Fruit fly (Drosophila melanogaster) whole organism, pupa: ENCODE results near the gene CG32762.

ENCODE experiments used
- CG10348 ChIP-seq: fragments of 200-800 bp; sonication (Bioruptor generic); IDR thresholded peaks from 2 replicates; pipeline ENCODE4 v1.3.6; 2022; ENCODE audit warnings: missing biosample characterization, missing genetic modification characterization
- CG12605 ChIP-seq: fragments of 200-800 bp; sonication (Bioruptor generic); IDR thresholded peaks from 2 replicates; pipeline ENCODE4 v1.3.6; 2022; ENCODE audit warnings: missing biosample characterization, missing genetic modification characterization
- CG13204 ChIP-seq: fragments of 200-800 bp; sonication (Bioruptor generic); optimal IDR thresholded peaks from 2 replicates; lab custom pipeline; 2018; ENCODE audit warnings: missing biosample characterization, mild to moderate bottlenecking, missing genetic modification characterization, moderate library complexity
- CG14655 ChIP-seq: fragments of 200-800 bp; sonication (Bioruptor generic); optimal IDR thresholded peaks from 3 replicates; lab custom pipeline; 2017; ENCODE audit warnings: mild to moderate bottlenecking, missing biosample characterization, missing genetic modification reagents, missing genetic modification characterization
- CG15710 ChIP-seq: fragments of 200-800 bp; sonication (Bioruptor generic); optimal IDR thresholded peaks from 2 replicates; lab custom pipeline; 2018; ENCODE audit warnings: missing biosample characterization, mild to moderate bottlenecking, missing genetic modification characterization, moderate library complexity
- CG17806 ChIP-seq: fragments of 200-800 bp; sonication (Bioruptor generic); optimal IDR thresholded peaks from 2 replicates; lab custom pipeline; 2018; ENCODE audit warnings: missing biosample characterization, mild to moderate bottlenecking, missing genetic modification characterization, moderate library complexity
- CG32121 ChIP-seq: fragments of 200-800 bp; sonication (Bioruptor generic); IDR thresholded peaks from 2 replicates; pipeline ENCODE4 v1.3.6; 2022; ENCODE audit warnings: missing biosample characterization, missing genetic modification characterization
- CG34367 ChIP-seq: fragments of 200-800 bp; sonication (Bioruptor generic); optimal IDR thresholded peaks from 2 replicates; lab custom pipeline; 2018; ENCODE audit warnings: missing biosample characterization, mild to moderate bottlenecking, missing genetic modification characterization
- CG4496 ChIP-seq: fragments of 200-800 bp; sonication (Bioruptor generic); IDR thresholded peaks from 3 replicates; pipeline ENCODE4 v1.3.6; 2022; ENCODE audit warnings: missing biosample characterization, missing genetic modification characterization
- CG8159 ChIP-seq: fragments of 200-800 bp; sonication (Bioruptor generic); optimal IDR thresholded peaks from 3 replicates; lab custom pipeline; 2018; ENCODE audit warnings: missing biosample characterization, mild to moderate bottlenecking, missing genetic modification characterization, moderate library complexity
- CG8301 ChIP-seq: fragments of 200-800 bp; sonication (Bioruptor generic); optimal IDR thresholded peaks from 2 replicates; lab custom pipeline; 2018; ENCODE audit warnings: missing biosample characterization, mild to moderate bottlenecking, missing genetic modification characterization
- CG9948 ChIP-seq: fragments of 200-800 bp; sonication (Bioruptor generic); optimal IDR thresholded peaks from 2 replicates; lab custom pipeline; 2018; ENCODE audit warnings: missing biosample characterization, mild to moderate bottlenecking, missing genetic modification characterization, moderate library complexity
- D1 ChIP-seq: fragments of 200-800 bp; sonication (Bioruptor generic); optimal IDR thresholded peaks from 2 replicates; lab custom pipeline; 2018; ENCODE audit warnings: missing biosample characterization, mild to moderate bottlenecking, missing genetic modification characterization, moderate library complexity
- EcR ChIP-seq: fragments of 200-800 bp; sonication (Bioruptor generic); optimal IDR thresholded peaks from 3 replicates; lab custom pipeline; 2019; ENCODE audit warnings: missing biosample characterization, missing genetic modification characterization, mild to moderate bottlenecking, moderate library complexity, missing genetic modification reagents
- Ets98B ChIP-seq: fragments of 200-800 bp; sonication (Bioruptor generic); IDR thresholded peaks from 2 replicates; pipeline ENCODE4 v1.3.6; 2022; ENCODE audit warnings: missing biosample characterization, missing genetic modification characterization
- Pif1A ChIP-seq: fragments of 200-800 bp; sonication (Bioruptor generic); optimal IDR thresholded peaks from 3 replicates; lab custom pipeline; 2016; ENCODE audit warnings: missing biosample characterization, missing genetic modification characterization
- Pif1B ChIP-seq: fragments of 200-800 bp; sonication (Bioruptor generic); optimal IDR thresholded peaks from 3 replicates; lab custom pipeline; 2016; ENCODE audit warnings: missing biosample characterization, missing genetic modification characterization
- Snoo ChIP-seq: fragments of 200-800 bp; sonication (Bioruptor generic); optimal IDR thresholded peaks from 3 replicates; lab custom pipeline; 2017; ENCODE audit warnings: missing biosample characterization, mild to moderate bottlenecking, missing genetic modification characterization, inconsistent platforms
- fd96Ca ChIP-seq: fragments of 200-800 bp; sonication (Bioruptor generic); IDR thresholded peaks from 3 replicates; pipeline ENCODE4 v1.3.6; 2022; ENCODE audit warnings: missing biosample characterization, missing genetic modification characterization
- gl ChIP-seq: fragments of 200-800 bp; sonication (Bioruptor generic); optimal IDR thresholded peaks from 2 replicates; lab custom pipeline; 2018; ENCODE audit warnings: missing biosample characterization, mild to moderate bottlenecking, missing genetic modification characterization
- rn ChIP-seq: fragments of 200-800 bp; sonication (Bioruptor generic); IDR thresholded peaks from 2 replicates; pipeline ENCODE4 v1.3.6; 2022; ENCODE audit warnings: missing biosample characterization, missing genetic modification characterization

CG32762 gene

dm6 chrX:5515151-5515550 lies 14.1 kb upstream of the CG32762 start:
- TF ChIP-seq CG8301 (tag; lab: Kevin White, UChicago): no peak
- TF ChIP-seq EcR (GFP tag; lab: Kevin White, UChicago): no peak
- TF ChIP-seq CG12605: no peak
- no peak for TF ChIP-seq CG34367
- no peak for TF ChIP-seq D1
- TF ChIP-seq CG13204 (GFP tag; lab: Kevin White, UChicago): no peak
- no peak for TF ChIP-seq CG32121 (GFP tag; lab: Robert Waterston, UW)
- TF ChIP-seq Snoo (tag; lab: Kevin White, UChicago): no peak

DNA sequence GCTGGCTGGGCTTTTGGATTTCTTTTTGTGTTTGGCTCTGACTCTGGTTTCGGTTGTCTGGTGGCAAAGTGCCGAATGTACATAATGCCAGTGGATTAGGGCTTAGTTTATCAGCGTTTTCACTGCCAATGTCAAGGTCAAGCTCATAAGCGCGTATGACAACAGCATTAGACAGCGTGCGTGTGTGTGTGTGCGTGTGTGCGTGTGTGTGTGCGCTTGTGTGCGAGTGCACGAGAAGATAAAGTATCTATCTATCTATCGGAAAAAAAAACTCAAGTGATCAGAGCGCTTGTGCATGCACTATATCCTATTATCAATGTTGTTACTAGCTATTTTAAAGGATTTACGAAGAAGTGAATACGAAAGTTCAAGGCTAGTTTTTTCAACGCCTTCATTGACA lies 10.1 kb upstream of the CG32762 start:
- TF ChIP-seq D1: no peak
- no peak for TF ChIP-seq Ets98B (GFP tag; lab: Robert Waterston, UW)
- no peak for TF ChIP-seq CG14655 (GFP tag; lab: Kevin White, UChicago)
- TF ChIP-seq CG10348 (GFP tag; lab: Robert Waterston, UW): no peak
- TF ChIP-seq CG8159 (tag; lab: Kevin White, UChicago): no peak
- TF ChIP-seq CG9948 (tag; lab: Kevin White, UChicago): no peak
- no peak for TF ChIP-seq EcR (GFP tag; lab: Kevin White, UChicago)

- no peak for TF ChIP-seq rn (GFP tag; lab: Robert Waterston, UW)
- no peak for TF ChIP-seq CG17806
- no peak for TF ChIP-seq D1
- no peak for TF ChIP-seq CG34367
- TF ChIP-seq CG32121 (GFP tag; lab: Robert Waterston, UW): 0 out of 2 replicates have a peak, but pooled peaks have one; percentile 28
- TF ChIP-seq Snoo (tag; lab: Kevin White, UChicago): no peak
- no peak for TF ChIP-seq Pif1B (GFP tag; lab: Kevin White, UChicago)
- no peak for TF ChIP-seq Ets98B (GFP tag; lab: Robert Waterston, UW)
- peak; percentile 1 for TF ChIP-seq CG14655 (GFP tag; lab: Kevin White, UChicago)
- no peak for TF ChIP-seq CG13204 (GFP tag; lab: Kevin White, UChicago)
- no peak for TF ChIP-seq CG8159 (tag; lab: Kevin White, UChicago)
- no peak for TF ChIP-seq gl (tag; lab: Kevin White, UChicago)
- peak; percentile 47; the same call in 1 of the 3 replicates for TF ChIP-seq CG4496 (GFP tag; lab: Robert Waterston, UW)
- TF ChIP-seq fd96Ca (GFP tag; lab: Robert Waterston, UW): peak; percentile 48; the same call in 1 of the 3 replicates
- no peak for TF ChIP-seq CG9948 (tag; lab: Kevin White, UChicago)
- TF ChIP-seq Pif1A (GFP tag; lab: Kevin White, UChicago): no peak
- TF ChIP-seq CG12605: no peak
Observed at dm6 chrX:5503916-5504315, 2.9 kb upstream of the CG32762 start.

dm6 chrX:5496727-5497126 lies 4.3 kb downstream of the CG32762 start:
- TF ChIP-seq Pif1A (GFP tag; lab: Kevin White, UChicago): no peak

DNA sequence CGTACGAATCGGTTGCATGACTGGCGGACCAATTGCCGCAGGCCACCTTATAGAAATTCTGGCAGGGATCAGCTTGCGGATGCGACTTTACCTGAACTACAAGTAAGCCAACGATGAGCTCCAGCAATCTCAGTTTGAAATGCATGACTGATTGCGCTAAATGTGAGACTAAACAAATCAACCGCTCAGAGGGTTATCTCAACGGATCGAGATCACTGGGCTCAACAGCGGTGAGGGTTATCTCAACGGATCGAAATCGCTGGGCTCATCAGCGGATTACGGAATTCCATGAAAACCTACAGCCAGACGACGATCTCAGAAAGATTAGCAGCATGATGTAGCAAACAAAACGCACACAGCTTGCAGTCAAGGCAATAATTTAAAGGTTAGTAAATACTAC lies 5.1 kb downstream of the CG32762 start, which contains the start of gene frma:
Gene frma, minus strand, starts transcription at position 152 of the 400 bp plus-strand sequence.
- TF ChIP-seq rn (GFP tag; lab: Robert Waterston, UW) (no peak), CG4496 (GFP tag; lab: Robert Waterston, UW) (no peak), CG13204 (GFP tag; lab: Kevin White, UChicago) (no peak), CG17806 (no peak), CG14655 (GFP tag; lab: Kevin White, UChicago) (no peak), EcR (GFP tag; lab: Kevin White, UChicago) (no peak), CG9948 (tag; lab: Kevin White, UChicago) (no peak), CG10348 (GFP tag; lab: Robert Waterston, UW) (no peak), Snoo (tag; lab: Kevin White, UChicago) (no peak), CG8159 (tag; lab: Kevin White, UChicago) (no peak), fd96Ca (GFP tag; lab: Robert Waterston, UW) (no peak), CG34367 (no peak), CG15710 (tag; lab: Kevin White, UChicago) (no peak), Pif1A (GFP tag; lab: Kevin White, UChicago) (no peak), CG8301 (tag; lab: Kevin White, UChicago) (no peak)

DNA sequence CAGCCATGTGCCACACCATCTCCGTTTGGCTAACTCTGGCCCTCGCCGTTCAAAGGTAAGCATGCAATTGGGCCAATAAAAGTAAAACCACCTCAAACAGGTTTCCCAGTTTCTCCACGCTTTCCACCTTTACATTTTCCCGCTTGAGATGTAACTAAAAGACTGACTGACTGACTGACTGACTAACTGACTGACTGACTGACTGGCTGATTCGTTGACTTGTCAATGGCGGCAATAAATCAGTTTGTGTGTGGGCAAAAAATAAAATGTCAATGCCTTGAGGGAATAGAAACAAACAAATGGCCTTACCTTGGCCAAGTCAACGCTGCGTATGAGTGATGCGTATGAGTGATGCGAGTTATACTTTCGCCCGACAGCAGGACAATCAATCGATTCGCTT lies 13.6 kb downstream of the CG32762 start:
- TF ChIP-seq rn (GFP tag; lab: Robert Waterston, UW): no peak
- no peak for TF ChIP-seq gl (tag; lab: Kevin White, UChicago)
- no peak for TF ChIP-seq EcR (GFP tag; lab: Kevin White, UChicago)
- no peak for TF ChIP-seq fd96Ca (GFP tag; lab: Robert Waterston, UW)
- TF ChIP-seq CG8159 (tag; lab: Kevin White, UChicago): no peak
- TF ChIP-seq CG4496 (GFP tag; lab: Robert Waterston, UW): no peak
- TF ChIP-seq Pif1B (GFP tag; lab: Kevin White, UChicago): no peak

DNA sequence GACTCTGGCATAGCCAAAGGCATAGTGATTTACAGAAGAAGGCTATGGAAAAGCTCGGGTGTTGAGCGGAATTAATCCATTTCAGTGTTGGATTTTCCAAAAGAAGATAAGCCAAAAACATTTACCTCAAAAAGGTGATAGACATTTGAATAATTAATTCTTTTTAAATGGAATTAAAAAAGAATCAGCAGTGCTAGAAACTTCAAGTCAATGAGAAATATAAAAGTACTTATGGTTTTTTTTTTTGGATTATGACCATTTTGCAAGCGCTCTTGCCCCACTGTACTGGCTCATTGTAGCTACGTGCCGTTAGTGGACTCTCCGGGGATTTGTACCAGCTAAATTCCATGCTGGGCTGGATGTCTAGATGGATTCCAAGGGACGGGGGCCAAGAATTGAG lies 15.1 kb downstream of the CG32762 start:
- TF ChIP-seq EcR (GFP tag; lab: Kevin White, UChicago) (no peak), CG4496 (GFP tag; lab: Robert Waterston, UW) (no peak), CG17806 (no peak), Snoo (tag; lab: Kevin White, UChicago) (no peak), CG32121 (GFP tag; lab: Robert Waterston, UW) (no peak), CG14655 (GFP tag; lab: Kevin White, UChicago) (no peak), Pif1A (GFP tag; lab: Kevin White, UChicago) (no peak), fd96Ca (GFP tag; lab: Robert Waterston, UW) (no peak), Pif1B (GFP tag; lab: Kevin White, UChicago) (no peak), CG15710 (tag; lab: Kevin White, UChicago) (no peak)
